Worm (Caenorhabditis elegans) whole organism, L1 larva: ENCODE data around the gene Y22D7AL.1.

Experiments
- C34B4.2 ChIP-seq: sonication (generic microtip); optimal IDR thresholded peaks from 2 replicates; lab custom pipeline; 2017; ENCODE audit warnings: mild to moderate bottlenecking, missing genetic modification characterization, missing compliant biosample characterization
- F16B12.6 ChIP-seq: fragments of 150-350 bp; optimal IDR thresholded peaks from 2 replicates; lab custom pipeline; 2014; ENCODE audit warnings: missing biosample characterization, missing genetic modification characterization
- Y116A8C.19 ChIP-seq: sonication (generic microtip); optimal IDR thresholded peaks from 2 replicates; lab custom pipeline; 2016; ENCODE audit warnings: missing compliant biosample characterization, missing genetic modification characterization, borderline replicate concordance
- ceh-63 ChIP-seq: fragments of 200-800 bp; sonication (Bioruptor generic); optimal IDR thresholded peaks from 2 replicates; lab custom pipeline; 2018; ENCODE audit warnings: mild to moderate bottlenecking, missing genetic modification characterization, missing compliant biosample characterization
- ceh-82 ChIP-seq, 3 experiments: fragments of 150-350 bp in 1 of 3; sonication (generic microtip) in 2 of 3; optimal IDR thresholded peaks; 2 replicates each; lab custom pipeline; 2014 to 2017; ENCODE audit warnings: missing biosample characterization in 3 of 3, missing genetic modification characterization in 3 of 3
- egl-13 ChIP-seq: sonication (generic microtip); optimal IDR thresholded peaks from 2 replicates; lab custom pipeline; 2016; ENCODE audit warnings: missing genotype, missing genetic modification reagents, missing genetic modification characterization, missing compliant biosample characterization
- elt-2 ChIP-seq: sonication (generic microtip); optimal IDR thresholded peaks from 2 replicates; lab custom pipeline; 2016; ENCODE audit warnings: missing genetic modification characterization, mild to moderate bottlenecking, inconsistent platforms, missing compliant biosample characterization, missing genetic modification reagents
- fkh-10 ChIP-seq: sonication (generic microtip); optimal IDR thresholded peaks from 2 replicates; lab custom pipeline; 2017; ENCODE audit warnings: missing biosample characterization, missing genetic modification reagents, missing genetic modification characterization
- fkh-4 ChIP-seq: sonication (generic microtip); optimal IDR thresholded peaks from 2 replicates; lab custom pipeline; 2016; ENCODE audit warnings: missing compliant biosample characterization, missing genetic modification characterization, borderline replicate concordance
- hlh-4 ChIP-seq: sonication (generic microtip); optimal IDR thresholded peaks from 2 replicates; lab custom pipeline; 2016; ENCODE audit warnings: mild to moderate bottlenecking, missing genetic modification characterization, missing compliant biosample characterization
- jun-1 ChIP-seq: fragments of 150-350 bp; optimal IDR thresholded peaks from 2 replicates; lab custom pipeline; 2014; ENCODE audit warnings: missing biosample characterization, missing genetic modification reagents, missing genetic modification characterization
- lin-14 ChIP-seq: fragments of 200-800 bp; sonication (Bioruptor generic); optimal IDR thresholded peaks from 2 replicates; lab custom pipeline; 2018; ENCODE audit warnings: mild to moderate bottlenecking, missing genetic modification characterization, moderate library complexity, missing compliant biosample characterization
- lin-35 ChIP-seq, 2 experiments: fragments of 150-350 bp; optimal IDR thresholded peaks; 2 replicates each; lab custom pipeline; 2014; ENCODE audit warnings: missing biosample characterization in 2 of 2, missing genetic modification characterization in 2 of 2, missing genetic modification reagents in 2 of 2
- mep-1 ChIP-seq: fragments of 150-350 bp; optimal IDR thresholded peaks from 2 replicates; lab custom pipeline; 2014; ENCODE audit warnings: missing biosample characterization, missing genetic modification characterization
- nhr-20 ChIP-seq: sonication (generic microtip); optimal IDR thresholded peaks from 2 replicates; lab custom pipeline; 2016; ENCODE audit warnings: mild to moderate bottlenecking, missing genetic modification characterization, missing compliant biosample characterization
- nhr-28 ChIP-seq: fragments of 150-350 bp; optimal IDR thresholded peaks from 2 replicates; lab custom pipeline; 2014; ENCODE audit warnings: missing biosample characterization, missing genetic modification characterization
- nhr-47 ChIP-seq: sonication (generic microtip); optimal IDR thresholded peaks from 2 replicates; lab custom pipeline; 2016; ENCODE audit warnings: mild to moderate bottlenecking, missing genetic modification characterization, moderate library complexity, missing compliant biosample characterization
- nhr-76 ChIP-seq: sonication (generic microtip); optimal IDR thresholded peaks from 2 replicates; lab custom pipeline; 2017; ENCODE audit warnings: missing biosample characterization, missing genetic modification characterization
- nhr-77 ChIP-seq: fragments of 150-350 bp; optimal IDR thresholded peaks from 2 replicates; lab custom pipeline; 2014; ENCODE audit warnings: missing biosample characterization, missing genetic modification characterization
- nhr-85 ChIP-seq: sonication (generic microtip); peaks from one replicate; lab custom pipeline; 2016; ENCODE audit warnings: missing genetic modification characterization, inconsistent platforms, missing compliant biosample characterization
- pag-3 ChIP-seq: sonication (generic microtip); optimal IDR thresholded peaks from 2 replicates; lab custom pipeline; 2017; ENCODE audit warnings: missing genetic modification characterization, mild to moderate bottlenecking, missing compliant biosample characterization, antibody characterized with exemption, borderline replicate concordance; ENCODE audit not compliant: insufficient read depth
- pqm-1 ChIP-seq: sonication (generic microtip); optimal IDR thresholded peaks from 3 replicates; lab custom pipeline; 2017; ENCODE audit warnings: missing biosample characterization, missing genetic modification characterization
- rnt-1 ChIP-seq: sonication (generic microtip); optimal IDR thresholded peaks from 2 replicates; lab custom pipeline; 2016; ENCODE audit warnings: mild to moderate bottlenecking, missing genetic modification characterization, moderate library complexity, missing compliant biosample characterization
- snpc-4 ChIP-seq: fragments of 150-350 bp; optimal IDR thresholded peaks from 2 replicates; lab custom pipeline; 2014; ENCODE audit warnings: missing biosample characterization, missing genetic modification characterization
- sptf-1 ChIP-seq: fragments of 150-350 bp; optimal IDR thresholded peaks from 2 replicates; lab custom pipeline; 2014; ENCODE audit warnings: missing biosample characterization, missing genetic modification characterization
- tlp-1 ChIP-seq: fragments of 150-350 bp; optimal IDR thresholded peaks from 2 replicates; lab custom pipeline; 2014; ENCODE audit warnings: missing biosample characterization, missing genetic modification characterization
- unc-130 ChIP-seq: fragments of 150-350 bp; optimal IDR thresholded peaks from 2 replicates; lab custom pipeline; 2017; ENCODE audit warnings: missing biosample characterization, missing genetic modification characterization, inconsistent platforms
- ztf-11 ChIP-seq, 2 experiments: sonication (generic microtip); optimal IDR thresholded peaks; 2 replicates each; lab custom pipeline; 2016 to 2017; ENCODE audit warnings: missing genetic modification characterization in 2 of 2, missing biosample characterization in 1 of 2, missing compliant biosample characterization in 1 of 2

Gene Y22D7AL.1

DNA sequence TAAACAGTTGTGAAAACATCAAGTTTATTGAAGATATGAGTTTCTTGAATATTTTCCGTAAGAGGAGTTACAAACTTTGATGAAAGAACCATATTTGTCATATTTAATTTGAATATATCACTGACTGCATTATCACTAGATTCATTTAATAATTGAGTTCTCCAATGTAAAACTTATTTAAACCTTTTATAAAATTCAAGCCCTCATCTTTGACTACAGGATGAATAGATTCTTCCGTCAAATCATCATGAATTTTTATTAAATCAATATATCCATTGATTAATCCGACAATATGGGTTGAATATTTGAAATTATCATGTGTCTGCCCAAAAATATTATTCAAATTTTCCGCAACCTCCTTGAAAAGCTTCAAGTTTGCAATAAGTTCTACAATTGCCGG, 35.7 kb downstream of the Y22D7AL.1 start, which contains the start of gene Y22D7AR.7:
TSS of gene Y22D7AR.7 (minus strand) at position 101 of the 400 bp plus-strand sequence.
- TF ChIP-seq nhr-85 (tag; lab: Kevin White, UChicago) (peak; percentile 47), ztf-11 (tag; optimal IDR thresholded peaks at IDR 0.05; lab: Kevin White, UChicago) (no peak)
- TF ChIP-seq, all 84 proteins: peak for 1

DNA sequence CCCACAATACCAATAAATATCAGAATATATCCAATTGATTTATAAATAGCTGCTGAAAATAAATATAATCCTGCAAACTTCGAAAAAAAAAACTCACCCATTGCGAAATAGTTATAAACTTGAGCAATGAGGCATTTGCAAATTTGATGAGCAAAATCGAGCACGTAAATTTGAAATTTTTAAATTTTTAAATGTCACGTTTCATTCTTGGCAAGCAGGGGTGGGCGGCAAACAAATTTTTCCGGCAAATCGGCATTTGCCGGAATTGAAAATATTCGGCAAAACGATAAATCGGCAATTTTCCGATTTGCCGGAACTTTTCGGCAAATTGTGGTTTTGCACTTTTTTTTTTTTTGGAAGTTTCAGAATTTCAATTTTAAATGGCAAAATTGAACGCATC, 37.6 kb downstream of the Y22D7AL.1 start, which contains the start of gene Y22D7AR.14:
TSS of gene Y22D7AR.14 (minus strand) at position 101 of the 400 bp plus-strand sequence.
- TF ChIP-seq ztf-11 (tag; optimal IDR thresholded peaks at IDR 0.05; lab: Kevin White, UChicago): no peak
- TF ChIP-seq snpc-4: no peak
- TF ChIP-seq hlh-4: no peak
- TF ChIP-seq ceh-63 (GFP tag; lab: Kevin White, UChicago): no peak
- TF ChIP-seq tlp-1 (tag; lab: Kevin White, UChicago): no peak
- no peak for TF ChIP-seq fkh-10 (GFP tag; lab: Kevin White, UChicago)
- TF ChIP-seq mep-1 (tag; lab: Kevin White, UChicago): no peak
- TF ChIP-seq nhr-28 (tag; lab: Kevin White, UChicago): no peak
- no peak for TF ChIP-seq unc-130 (tag; lab: Kevin White, UChicago)
- TF ChIP-seq, all 84 proteins: peak for 0

DNA sequence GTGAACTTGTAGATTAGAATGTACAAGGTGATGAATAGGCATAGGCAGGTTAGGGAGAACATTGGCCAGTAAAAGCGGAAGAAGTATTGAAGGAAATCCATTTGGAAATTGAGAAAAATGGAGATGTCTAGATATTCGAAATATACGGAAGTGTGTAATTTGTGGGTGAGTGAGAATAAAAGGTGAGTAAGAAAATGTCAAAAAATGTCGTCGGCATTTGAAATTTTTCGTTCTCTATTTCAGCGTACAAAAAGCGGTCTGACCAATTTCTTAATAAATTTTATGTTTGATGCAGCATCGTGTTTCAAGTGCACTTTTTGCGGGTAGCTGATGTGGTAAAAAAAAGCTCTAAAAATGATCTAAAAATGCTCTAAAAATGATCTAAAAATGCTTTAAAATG, 42.7 kb downstream of the Y22D7AL.1 start, which contains the start of gene srd-64:
TSS of gene srd-64 (minus strand) at position 101 of the 400 bp plus-strand sequence.
- TF ChIP-seq C34B4.2 (tag; lab: Kevin White, UChicago) (no peak), nhr-76 (tag; lab: Kevin White, UChicago) (no peak), sptf-1 (tag; lab: Kevin White, UChicago) (no peak), jun-1 (tag; lab: Kevin White, UChicago) (no peak), lin-14 (GFP tag; lab: Kevin White, UChicago) (no peak), Y116A8C.19 (tag; lab: Kevin White, UChicago) (no peak), nhr-47 (tag; lab: Kevin White, UChicago) (no peak)

ce11 chrIII:1698842-1699241, 46.6 kb downstream of the Y22D7AL.1 start, which contains the start of gene fbxa-74:
fbxa-74 (minus strand) TSS chrIII:1698986.
- TF ChIP-seq fkh-4 (tag; lab: Kevin White, UChicago) (no peak), lin-14 (GFP tag; lab: Kevin White, UChicago) (no peak), ceh-82 (tag; optimal IDR thresholded peaks at IDR 0.05; lab: Kevin White, UChicago) (no peak), pqm-1 (peak; percentile 27), ztf-11 (tag; optimal IDR thresholded peaks at IDR 0.05; lab: Kevin White, UChicago) (no peak), egl-13 (tag; lab: Kevin White, UChicago) (no peak), nhr-77 (tag; lab: Kevin White, UChicago) (no peak), nhr-20 (tag; lab: Kevin White, UChicago) (no peak), pag-3 (tag; lab: Kevin White, UChicago) (no peak), rnt-1 (tag; lab: Kevin White, UChicago) (no peak), F16B12.6 (tag; lab: Kevin White, UChicago) (no peak), elt-2 (tag; lab: Kevin White, UChicago) (peak; percentile 55), lin-35 (GFP tag; optimal IDR thresholded peaks at IDR 0.05; lab: Kevin White, UChicago) (peak in 1 of 2 experiments; percentile 13)
